Fruit fly (Drosophila melanogaster) whole organism, embryonic: ENCODE results near the gene cold.
A peak's percentile ranks its signal among the peaks of the same experiment; 100 is the strongest.

Experiments
- CG10979 ChIP-seq: fragments of 200-800 bp; sonication (Bioruptor generic); optimal IDR thresholded peaks from 2 replicates; lab custom pipeline; 2018; ENCODE audit warnings: missing biosample characterization, mild to moderate bottlenecking, missing genetic modification characterization, moderate library complexity
- CG11093 ChIP-seq: fragments of 200-800 bp; sonication (Bioruptor generic); IDR thresholded peaks from 3 replicates; pipeline ENCODE4 v1.3.6; 2022; ENCODE audit warnings: missing biosample characterization, missing genetic modification characterization
- CG11504 ChIP-seq: fragments of 200-800 bp; sonication (Bioruptor generic); optimal IDR thresholded peaks from 3 replicates; lab custom pipeline; 2019; ENCODE audit warnings: missing biosample characterization, mild to moderate bottlenecking, missing genetic modification characterization, moderate library complexity
- CG11695 ChIP-seq: fragments of 200-800 bp; sonication (Bioruptor generic); IDR thresholded peaks from 3 replicates; pipeline ENCODE4 v1.3.6; 2022; ENCODE audit warnings: missing biosample characterization, missing genetic modification characterization
- CG15269 ChIP-seq: fragments of 200-800 bp; sonication (Bioruptor generic); optimal IDR thresholded peaks from 2 replicates; lab custom pipeline; 2018; ENCODE audit warnings: missing biosample characterization, mild to moderate bottlenecking, missing genetic modification characterization, moderate library complexity
- CG15514 ChIP-seq: fragments of 200-800 bp; sonication (Bioruptor generic); optimal IDR thresholded peaks from 3 replicates; lab custom pipeline; 2017; ENCODE audit warnings: missing biosample characterization, missing genetic modification characterization, mild to moderate bottlenecking, moderate library complexity, missing genetic modification reagents
- CG1602 ChIP-seq: fragments of 200-800 bp; sonication (Bioruptor generic); optimal IDR thresholded peaks from 3 replicates; lab custom pipeline; 2016; ENCODE audit warnings: missing biosample characterization, missing genetic modification characterization
- CG16813 ChIP-seq: fragments of 200-800 bp; sonication (Bioruptor generic); IDR thresholded peaks from 3 replicates; pipeline ENCODE4 v1.3.6; 2022; ENCODE audit warnings: missing biosample characterization, missing genetic modification characterization; ENCODE audit not compliant: partially characterized antibody
- CG17385 ChIP-seq: fragments of 200-800 bp; sonication (Bioruptor generic); optimal IDR thresholded peaks from 3 replicates; lab custom pipeline; 2018; ENCODE audit warnings: missing biosample characterization, mild to moderate bottlenecking, missing genetic modification characterization
- CG18599 ChIP-seq: fragments of 200-800 bp; sonication (Bioruptor generic); optimal IDR thresholded peaks from 3 replicates; lab custom pipeline; 2017; ENCODE audit warnings: missing biosample characterization, missing genetic modification characterization, mild to moderate bottlenecking, moderate library complexity, missing genetic modification reagents
- CG2129 ChIP-seq: fragments of 200-800 bp; sonication (Bioruptor generic); IDR thresholded peaks from 2 replicates; pipeline ENCODE4 v1.3.6; 2022; ENCODE audit warnings: missing biosample characterization, missing genetic modification characterization; ENCODE audit not compliant: partially characterized antibody
- CG2889 ChIP-seq: fragments of 200-800 bp; sonication (Bioruptor generic); IDR thresholded peaks from 3 replicates; pipeline ENCODE4 v1.3.6; 2022; ENCODE audit warnings: missing biosample characterization, missing genetic modification characterization
- CG30403 ChIP-seq: fragments of 200-800 bp; sonication (Bioruptor generic); optimal IDR thresholded peaks from 3 replicates; lab custom pipeline; 2016; ENCODE audit warnings: missing biosample characterization, missing genetic modification characterization
- CG34422 ChIP-seq: fragments of 200-800 bp; sonication (Bioruptor generic); IDR thresholded peaks from 3 replicates; pipeline ENCODE4 v1.3.6; 2022; ENCODE audit warnings: missing biosample characterization, missing genetic modification characterization
- CG7357 ChIP-seq: fragments of 200-800 bp; sonication (Bioruptor generic); IDR thresholded peaks from 3 replicates; pipeline ENCODE4 v1.3.6; 2022; ENCODE audit warnings: missing biosample characterization, missing genetic modification characterization
- CG8944 ChIP-seq: fragments of 200-800 bp; sonication (Bioruptor generic); optimal IDR thresholded peaks from 3 replicates; lab custom pipeline; 2016; ENCODE audit warnings: missing biosample characterization, missing genetic modification characterization
- CoRest ChIP-seq: fragments of 200-800 bp; sonication (Bioruptor generic); optimal IDR thresholded peaks from 3 replicates; lab custom pipeline; 2018; ENCODE audit warnings: missing biosample characterization, mild to moderate bottlenecking, missing genetic modification characterization, moderate library complexity
- Dll ChIP-seq: fragments of 200-800 bp; sonication (Bioruptor generic); IDR thresholded peaks from 4 replicates; pipeline ENCODE4 v1.3.6; 2022; ENCODE audit warnings: missing biosample characterization, missing genetic modification characterization; ENCODE audit not compliant: partially characterized antibody
- Hmr ChIP-seq: fragments of 200-800 bp; sonication (Bioruptor generic); optimal IDR thresholded peaks from 3 replicates; lab custom pipeline; 2017; ENCODE audit warnings: mild to moderate bottlenecking, missing biosample characterization, missing genetic modification reagents, missing genetic modification characterization
- Hr3 ChIP-seq: fragments of 200-800 bp; sonication (Bioruptor generic); optimal IDR thresholded peaks from 3 replicates; lab custom pipeline; 2016; ENCODE audit warnings: missing biosample characterization, missing genetic modification characterization
- Hsf ChIP-seq: fragments of 200-800 bp; sonication (Bioruptor generic); optimal IDR thresholded peaks from 3 replicates; lab custom pipeline; 2016; ENCODE audit warnings: missing biosample characterization, missing genetic modification characterization
- Mes4 ChIP-seq: fragments of 200-800 bp; sonication (Bioruptor generic); optimal IDR thresholded peaks from 2 replicates; lab custom pipeline; 2016; ENCODE audit warnings: missing biosample characterization, missing genetic modification characterization
- NC2β ChIP-seq: fragments of 200-800 bp; sonication (Bioruptor generic); optimal IDR thresholded peaks from 2 replicates; lab custom pipeline; 2016; ENCODE audit warnings: missing biosample characterization, missing genetic modification characterization
- Optix ChIP-seq: fragments of 200-800 bp; sonication (Bioruptor generic); IDR thresholded peaks from 3 replicates; pipeline ENCODE4 v1.3.6; 2022; ENCODE audit warnings: missing biosample characterization, missing genetic modification characterization
- Pdp1 ChIP-seq, 2 experiments: fragments of 200-800 bp; sonication (Bioruptor generic); optimal IDR thresholded peaks; 3 replicates each; lab custom pipeline; 2016; ENCODE audit warnings: missing biosample characterization in 2 of 2, missing genetic modification characterization in 2 of 2, mild to moderate bottlenecking in 1 of 2, moderate library complexity in 1 of 2
- Ptx1 ChIP-seq: fragments of 200-800 bp; sonication (Bioruptor generic); IDR thresholded peaks from 2 replicates; pipeline ENCODE4 v1.3.6; 2022; ENCODE audit warnings: missing biosample characterization, missing genetic modification characterization
- Sry-β ChIP-seq: fragments of 200-800 bp; sonication (Bioruptor generic); optimal IDR thresholded peaks from 2 replicates; lab custom pipeline; 2018; ENCODE audit warnings: missing biosample characterization, mild to moderate bottlenecking, missing genetic modification characterization, moderate library complexity
- chif ChIP-seq, 2 experiments: fragments of 200-800 bp; sonication (Bioruptor generic); optimal IDR thresholded peaks; 3 replicates each; lab custom pipeline; 2016; ENCODE audit warnings: missing biosample characterization in 2 of 2, missing genetic modification characterization in 2 of 2
- corto ChIP-seq: fragments of 200-800 bp; sonication (Bioruptor generic); optimal IDR thresholded peaks from 2 replicates; lab custom pipeline; 2016; ENCODE audit warnings: missing biosample characterization, mild to moderate bottlenecking, missing genetic modification characterization, moderate library complexity
- crp ChIP-seq, 2 experiments: fragments of 200-800 bp; sonication (Bioruptor generic); optimal IDR thresholded peaks; 2 replicates in 1 of 2; 3 replicates in 1 of 2; lab custom pipeline; 2017; ENCODE audit warnings: missing biosample characterization in 2 of 2, missing genetic modification characterization in 2 of 2, mild to moderate bottlenecking in 1 of 2, moderate library complexity in 1 of 2
- dpn ChIP-seq, 2 experiments: fragments of 200-800 bp; sonication (Bioruptor generic); optimal IDR thresholded peaks; 3 replicates each; lab custom pipeline; 2016; ENCODE audit warnings: missing biosample characterization in 2 of 2, missing genetic modification characterization in 2 of 2
- dysf ChIP-seq: fragments of 200-800 bp; sonication (Bioruptor generic); IDR thresholded peaks from 3 replicates; pipeline ENCODE4 v1.3.6; 2022; ENCODE audit warnings: missing biosample characterization, missing genetic modification characterization
- gcm2 ChIP-seq: fragments of 200-800 bp; sonication (Bioruptor generic); optimal IDR thresholded peaks from 2 replicates; lab custom pipeline; 2016; ENCODE audit warnings: missing biosample characterization, missing genetic modification characterization
- grau ChIP-seq: fragments of 200-800 bp; optimal IDR thresholded peaks from 3 replicates; lab custom pipeline; 2019; ENCODE audit warnings: missing biosample characterization, mild to moderate bottlenecking, missing genetic modification characterization, moderate library complexity
- her ChIP-seq: fragments of 200-800 bp; sonication (Bioruptor generic); optimal IDR thresholded peaks from 2 replicates; lab custom pipeline; 2016; ENCODE audit warnings: missing biosample characterization, missing genetic modification characterization
- lbe ChIP-seq: fragments of 200-800 bp; sonication (Bioruptor generic); optimal IDR thresholded peaks from 2 replicates; lab custom pipeline; 2016; ENCODE audit warnings: missing biosample characterization, mild to moderate bottlenecking, missing genetic modification characterization
- lilli ChIP-seq: fragments of 200-800 bp; sonication (Bioruptor generic); optimal IDR thresholded peaks from 3 replicates; lab custom pipeline; 2016; ENCODE audit warnings: missing biosample characterization, missing genetic modification characterization
- oc ChIP-seq: fragments of 200-800 bp; sonication (Bioruptor generic); optimal IDR thresholded peaks from 2 replicates; lab custom pipeline; 2018; ENCODE audit warnings: missing biosample characterization, mild to moderate bottlenecking, missing genetic modification characterization, moderate library complexity
- pan ChIP-seq, 4 experiments: fragments of >200 bp in 3 of 4; fragments of 200-800 bp in 1 of 4; sonication (Bioruptor generic) in 1 of 4; optimal IDR thresholded peaks in 3 of 4; IDR thresholded peaks in 1 of 4; 2 replicates each; pipeline versions ENCODE4 v1.3.6 to Lab custom; 2017 to 2022; ENCODE audit warnings: missing biosample characterization in 2 of 4, missing genetic modification characterization in 2 of 4, mixed read lengths in 1 of 4
- pb ChIP-seq: fragments of 200-800 bp; sonication (Bioruptor generic); optimal IDR thresholded peaks from 3 replicates; lab custom pipeline; 2016; ENCODE audit warnings: missing biosample characterization, missing genetic modification characterization
- peb ChIP-seq: fragments of 200-800 bp; sonication (Bioruptor generic); IDR thresholded peaks from 2 replicates; pipeline ENCODE4 v1.3.6; 2022; ENCODE audit warnings: missing biosample characterization, missing genetic modification characterization
- pita ChIP-seq: fragments of 200-800 bp; sonication (Bioruptor generic); optimal IDR thresholded peaks from 2 replicates; lab custom pipeline; 2017; ENCODE audit warnings: missing biosample characterization, mild to moderate bottlenecking, missing genetic modification characterization
- pnt ChIP-seq: fragments of 200-800 bp; sonication (Bioruptor generic); optimal IDR thresholded peaks from 3 replicates; lab custom pipeline; 2016; ENCODE audit warnings: missing biosample characterization, missing genetic modification characterization
- prd ChIP-seq, 3 experiments: fragments of >200 bp in 2 of 3; fragments of 200-800 bp in 1 of 3; sonication (Bioruptor generic) in 1 of 3; optimal IDR thresholded peaks in 2 of 3; IDR thresholded peaks in 1 of 3; 2 replicates in 2 of 3; 3 replicates in 1 of 3; pipeline versions ENCODE4 v1.3.6 to Lab custom; 2017 to 2022; ENCODE audit warnings: missing biosample characterization in 1 of 3, missing genetic modification characterization in 1 of 3
- sisA ChIP-seq: fragments of 200-800 bp; sonication (Bioruptor generic); IDR thresholded peaks from 2 replicates; pipeline ENCODE4 v1.3.6; 2022; ENCODE audit warnings: missing biosample characterization, missing genetic modification characterization
- slbo ChIP-seq: fragments of 200-800 bp; sonication (Bioruptor generic); IDR thresholded peaks from 2 replicates; pipeline ENCODE4 v1.3.6; 2022; ENCODE audit warnings: missing biosample characterization, missing genetic modification characterization
- ttk ChIP-seq: fragments of 200-800 bp; sonication (Bioruptor generic); IDR thresholded peaks from 2 replicates; pipeline ENCODE4 v2.1.2; 2022; ENCODE audit warnings: missing biosample characterization, missing genetic modification characterization
- z ChIP-seq: fragments of 200-800 bp; sonication (Bioruptor generic); IDR thresholded peaks from 3 replicates; pipeline ENCODE4 v1.3.6; 2022; ENCODE audit warnings: missing biosample characterization, missing genetic modification characterization
- zfh1 ChIP-seq: fragments of 200-800 bp; sonication (Bioruptor generic); IDR thresholded peaks from 3 replicates; pipeline ENCODE4 v1.3.6; 2022; ENCODE audit warnings: missing biosample characterization, missing genetic modification characterization

Gene cold

DNA sequence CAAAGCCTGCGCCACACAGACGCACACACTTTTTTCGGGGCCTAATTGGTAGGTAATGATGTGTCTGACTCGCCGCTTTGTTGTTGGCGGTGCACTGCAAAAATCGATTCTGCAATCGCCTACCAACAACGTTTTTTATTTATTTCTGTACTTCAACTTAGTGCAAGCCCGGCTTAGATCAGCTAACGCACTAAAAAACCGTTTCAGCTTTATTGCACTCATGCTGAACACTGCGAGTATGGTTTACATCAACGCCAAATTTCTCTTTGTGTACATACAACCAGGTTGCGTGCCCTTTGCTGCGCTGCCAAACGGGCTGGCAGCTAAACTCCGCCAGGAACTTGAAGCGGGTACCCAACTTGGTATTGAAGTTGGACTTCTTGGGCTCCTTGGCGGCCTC, 43.8 kb upstream of the cold start:
- TF ChIP-seq CG11695 (GFP tag; lab: Robert Waterston, UW): 0 out of 3 replicates have a peak, but pooled peaks have one; percentile 26
- peak; percentile 84 for TF ChIP-seq corto (GFP tag; lab: Kevin White, UChicago)
- peak; percentile 2 for TF ChIP-seq Hmr (GFP tag; lab: Kevin White, UChicago)
- no peak for TF ChIP-seq Sry-β
- TF ChIP-seq CG15514 (GFP tag; lab: Kevin White, UChicago): no peak
- TF ChIP-seq chif (GFP tag; optimal IDR thresholded peaks at IDR 0.05; lab: Kevin White, UChicago): peak; percentile 32 to 37
- TF ChIP-seq dpn (GFP tag; optimal IDR thresholded peaks at IDR 0.05; lab: Kevin White, UChicago): peak; percentile 15 to 18
- peak; percentile 75 for TF ChIP-seq lbe (GFP tag; lab: Kevin White, UChicago)
- TF ChIP-seq Optix: 0 out of 3 replicates have a peak, but pooled peaks have one; percentile 16
- peak; percentile 6 for TF ChIP-seq grau (tag; lab: Kevin White, UChicago)
- TF ChIP-seq prd (optimal IDR thresholded peaks at IDR 0.05; lab: Kevin White, UChicago): no peak
- TF ChIP-seq prd (GFP tag; IDR thresholded peaks at IDR 0.05; lab: Robert Waterston, UW): peak; percentile 66
- peak; percentile 36 for TF ChIP-seq CG11504 (tag; lab: Kevin White, UChicago)
- TF ChIP-seq pnt (GFP tag; lab: Kevin White, UChicago): peak; percentile 18
- TF ChIP-seq gcm2 (GFP tag; lab: Kevin White, UChicago): no peak
- TF ChIP-seq dysf (GFP tag; lab: Robert Waterston, UW): peak; percentile 34; the same call in 1 of the 3 replicates
- TF ChIP-seq Hsf: peak; percentile 28
- no peak for TF ChIP-seq pb (GFP tag; lab: Kevin White, UChicago)
- no peak for TF ChIP-seq pan (optimal IDR thresholded peaks at IDR 0.05; lab: Kevin White, UChicago)
- TF ChIP-seq pan (GFP tag; optimal IDR thresholded peaks at IDR 0.05 in 1 of 2, IDR thresholded peaks at IDR 0.05 in 1 of 2): peak in 1 of 2 experiments; percentile 6
- peak; percentile 28; the same call in 1 of the 3 replicates for TF ChIP-seq CG34422
- TF ChIP-seq CG10979 (tag; lab: Kevin White, UChicago): peak; percentile 14
- TF ChIP-seq oc (tag; lab: Kevin White, UChicago): no peak
- peak; percentile 44; the same call in 1 of the 2 replicates for TF ChIP-seq slbo (GFP tag; lab: Robert Waterston, UW)
- TF ChIP-seq CG15269: no peak
- 0 out of 3 replicates have a peak, but pooled peaks have one; percentile 24 for TF ChIP-seq CG11093
- no peak for TF ChIP-seq ttk (GFP tag; lab: Robert Waterston, UW)
- TF ChIP-seq zfh1: peak; percentile 9; the same call in 1 of the 3 replicates
- TF ChIP-seq crp (GFP tag; optimal IDR thresholded peaks at IDR 0.05; lab: Kevin White, UChicago): no peak
- peak; percentile 14 for TF ChIP-seq Hr3 (GFP tag; lab: Kevin White, UChicago)
- TF ChIP-seq NC2β (GFP tag; lab: Kevin White, UChicago): no peak
- no peak for TF ChIP-seq z (GFP tag; lab: Robert Waterston, UW)
- TF ChIP-seq Mes4 (GFP tag; lab: Kevin White, UChicago): peak; percentile 46
- no peak for TF ChIP-seq pita
- peak; percentile 8 for TF ChIP-seq CG8944 (GFP tag; lab: Kevin White, UChicago)
- peak; percentile 11 for TF ChIP-seq CG30403 (GFP tag; lab: Kevin White, UChicago)
- TF ChIP-seq CG16813 (GFP tag; lab: Robert Waterston, UW): no peak
- TF ChIP-seq CG2129 (GFP tag; lab: Robert Waterston, UW): no peak
- no peak for TF ChIP-seq her
- TF ChIP-seq CG17385 (GFP tag; lab: Kevin White, UChicago): no peak
- peak in 1 of 2 experiments; percentile 30 for TF ChIP-seq Pdp1 (GFP tag; optimal IDR thresholded peaks at IDR 0.05; lab: Kevin White, UChicago)
- TF ChIP-seq CG2889 (GFP tag; lab: Robert Waterston, UW): 0 out of 3 replicates have a peak, but pooled peaks have one; percentile 28
- TF ChIP-seq lilli (GFP tag; lab: Kevin White, UChicago): peak; percentile 39
- TF ChIP-seq CG18599 (GFP tag; lab: Kevin White, UChicago): peak; percentile 45
- TF ChIP-seq CoRest (tag; lab: Kevin White, UChicago): peak; percentile 10
- TF ChIP-seq Dll (GFP tag; lab: Robert Waterston, UW): no peak
- TF ChIP-seq peb (GFP tag; lab: Robert Waterston, UW): no peak
- peak; percentile 42 for TF ChIP-seq sisA (GFP tag; lab: Robert Waterston, UW)
- no peak for TF ChIP-seq CG7357 (GFP tag; lab: Robert Waterston, UW)
- peak; percentile 46 for TF ChIP-seq Ptx1 (GFP tag; lab: Robert Waterston, UW)
- peak; percentile 4 for TF ChIP-seq CG1602 (GFP tag; lab: Kevin White, UChicago)
